Worm (Caenorhabditis elegans) whole organism, young adult: Measurements from ENCODE around the gene C17C3.15.

Source experiments
- Y56A3A.18 ChIP-seq: fragments of 200-800 bp; sonication (Bioruptor generic); IDR thresholded peaks from 2 replicates; pipeline ENCODE4 v1.3.6; 2022; ENCODE audit warnings: missing genetic modification reagents, missing genetic modification characterization, missing compliant biosample characterization
- athp-1 ChIP-seq: sonication (generic microtip); optimal IDR thresholded peaks from 2 replicates; lab custom pipeline; 2017; ENCODE audit warnings: mild to moderate bottlenecking, missing genetic modification characterization, missing compliant biosample characterization
- bed-1 ChIP-seq: fragments of 200-800 bp; sonication (Bioruptor generic); IDR thresholded peaks from 2 replicates; pipeline ENCODE4 v1.3.6; 2022; ENCODE audit warnings: missing genetic modification reagents, missing genetic modification characterization, missing compliant biosample characterization
- ceh-27 ChIP-seq: fragments of 200-800 bp; sonication (Bioruptor generic); optimal IDR thresholded peaks from 2 replicates; lab custom pipeline; 2018; ENCODE audit warnings: mild to moderate bottlenecking, missing genetic modification characterization, moderate library complexity, missing compliant biosample characterization
- ceh-58 ChIP-seq: fragments of 200-800 bp; sonication (Bioruptor generic); IDR thresholded peaks from 2 replicates; pipeline ENCODE4 v1.3.6; 2022; ENCODE audit warnings: missing genetic modification characterization, missing compliant biosample characterization
- egl-44 ChIP-seq: fragments of 200-800 bp; sonication (Bioruptor generic); IDR thresholded peaks from 2 replicates; pipeline ENCODE4 v1.3.6; 2022; ENCODE audit warnings: missing genetic modification reagents, missing genetic modification characterization, missing compliant biosample characterization
- hrde-1 ChIP-seq: sonication (generic microtip); optimal IDR thresholded peaks from 2 replicates; lab custom pipeline; 2016; ENCODE audit warnings: missing genetic modification characterization, mild to moderate bottlenecking, missing compliant biosample characterization, moderate library complexity, missing genotype, missing genetic modification reagents, borderline replicate concordance
- let-526 ChIP-seq: fragments of 200-800 bp; sonication (Bioruptor generic); IDR thresholded peaks from 2 replicates; pipeline ENCODE4 v1.3.6; 2022; ENCODE audit warnings: missing genetic modification reagents, missing genetic modification characterization, missing compliant biosample characterization
- lin-40 ChIP-seq: sonication (generic microtip); optimal IDR thresholded peaks from 2 replicates; lab custom pipeline; 2016; ENCODE audit warnings: missing genetic modification characterization, mild to moderate bottlenecking, missing compliant biosample characterization, missing genotype, missing genetic modification reagents
- madf-10 ChIP-seq: sonication (generic microtip); optimal IDR thresholded peaks from 2 replicates; lab custom pipeline; 2016; ENCODE audit warnings: mild to moderate bottlenecking, missing genetic modification characterization, missing compliant biosample characterization
- madf-8 ChIP-seq: fragments of 200-800 bp; sonication (Bioruptor generic); conservative IDR thresholded peaks from 2 replicates; pipeline ENCODE4 v1.3.6; 2022; ENCODE audit warnings: missing genetic modification reagents, missing genetic modification characterization, missing compliant biosample characterization
- sea-2 ChIP-seq: fragments of 200-800 bp; sonication (Bioruptor generic); IDR thresholded peaks from 2 replicates; pipeline ENCODE4 v1.3.6; 2022; ENCODE audit warnings: missing genetic modification characterization, missing compliant biosample characterization
- unc-62 ChIP-seq: fragments of 150-350 bp; optimal IDR thresholded peaks from 2 replicates; lab custom pipeline; 2014; ENCODE audit warnings: missing biosample characterization, missing genetic modification reagents, missing genetic modification characterization

DNA sequence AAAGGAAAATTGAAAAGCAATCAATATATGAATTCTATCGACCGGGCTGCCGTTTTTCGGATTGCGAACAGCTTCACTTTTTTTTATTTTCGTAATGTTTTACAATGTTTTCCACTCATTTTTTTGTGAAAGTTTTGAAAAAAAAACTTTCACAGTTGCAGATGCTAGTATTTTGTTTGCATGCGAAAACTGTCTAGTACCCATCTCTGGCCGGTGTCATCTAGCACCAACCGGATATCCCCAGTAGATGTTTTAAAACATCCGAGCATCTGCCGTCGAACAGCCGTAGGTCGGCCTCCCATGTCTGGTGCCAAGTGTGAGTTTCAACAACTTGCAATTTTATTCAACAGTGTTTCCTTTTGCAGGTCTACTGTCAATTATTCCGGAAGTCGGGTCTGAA is 49.0 kb upstream of the C17C3.15 start, which contains the start of gene ZK177.12:
- TF ChIP-seq athp-1 (tag; lab: Kevin White, UChicago) = no peak
- no peak for TF ChIP-seq let-526
- TF ChIP-seq ceh-58 (GFP tag; lab: Robert Waterston, UW) = no peak
- no peak for TF ChIP-seq egl-44 (GFP tag; lab: Robert Waterston, UW)
- no peak for TF ChIP-seq madf-8 (GFP tag; lab: Robert Waterston, UW)
- TF ChIP-seq hrde-1 (tag; lab: Kevin White, UChicago) = no peak
- TF ChIP-seq unc-62 (GFP tag; lab: Kevin White, UChicago) = no peak
- no peak for TF ChIP-seq sea-2 (GFP tag; lab: Robert Waterston, UW)
- TF ChIP-seq lin-40 = no peak
- TF ChIP-seq madf-10 (tag; lab: Kevin White, UChicago) = no peak
- TF ChIP-seq Y56A3A.18 = no peak
- no peak for TF ChIP-seq bed-1
- TF ChIP-seq ceh-27 (GFP tag; lab: Kevin White, UChicago) = no peak
